Worm (Caenorhabditis elegans) whole organism, dauer: Measurements from ENCODE around the gene gst-41.
"Not testable (repeated sequence)": the region's sequence is repeated elsewhere in the genome, so short reads cannot be mapped to it uniquely, and the experiment has no call there.

ENCODE experiments used
- unc-62 ChIP-seq: sonication (generic microtip); optimal IDR thresholded peaks from 2 replicates; lab custom pipeline; 2017; ENCODE audit warnings: missing biosample characterization, missing genetic modification reagents, missing genetic modification characterization

The gst-41 gene

DNA sequence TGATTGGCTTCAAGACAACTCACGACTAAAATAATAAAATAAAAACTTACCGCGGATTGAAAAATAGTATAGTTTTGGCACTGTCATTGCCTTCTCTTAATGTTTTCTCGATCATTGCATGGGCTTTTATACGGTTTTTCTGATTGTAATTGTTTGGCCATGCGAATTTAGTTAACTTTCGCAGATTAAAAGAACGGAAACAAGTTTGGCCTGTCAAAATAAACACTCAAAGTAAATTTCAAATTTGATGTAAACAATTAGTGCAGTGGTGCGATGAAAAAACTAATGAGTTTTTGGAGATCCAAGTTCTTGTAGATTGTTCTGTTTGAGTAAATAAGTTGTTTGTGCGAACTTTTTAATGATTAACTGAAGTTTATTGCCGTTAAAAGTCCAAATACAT, at the start of gene gst-41:
gst-41 (minus strand) TSS at position 101 of the 400 bp plus-strand sequence.
- TF ChIP-seq unc-62 (GFP tag; lab: Kevin White, UChicago): no peak

DNA sequence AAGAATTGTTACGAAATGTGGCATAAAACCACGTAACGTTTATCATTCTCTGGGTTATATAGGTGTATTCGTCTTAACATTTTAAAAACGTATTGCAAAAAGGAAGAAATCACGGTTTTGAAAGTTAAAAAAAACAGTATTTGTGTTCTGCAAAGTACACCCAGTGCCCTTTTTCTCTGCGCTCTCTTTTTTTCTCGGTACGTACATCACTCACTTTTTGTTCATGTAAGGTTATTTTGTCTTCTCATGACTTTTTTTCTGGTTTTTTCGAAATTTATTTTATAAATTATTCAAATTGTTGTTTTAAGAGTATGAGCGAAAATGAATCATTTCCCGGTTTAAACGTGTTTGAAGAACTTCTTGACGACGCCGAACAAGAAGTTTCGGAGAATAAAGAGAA, 47.9 kb upstream of the gst-41 start, which contains the start of gene F25E5.5:
F25E5.5 (plus strand) TSS at position 301 of the 400 bp plus-strand sequence.
- TF ChIP-seq unc-62 (GFP tag; lab: Kevin White, UChicago): no peak

ce11 chrV:7444331-7444730, 45.2 kb upstream of the gst-41 start, which contains the start of gene nhr-141:
Gene nhr-141 (plus strand): TSS chrV:7444661.
- TF ChIP-seq unc-62 (GFP tag; lab: Kevin White, UChicago): not testable (repeated sequence)

- no peak for TF ChIP-seq unc-62 (GFP tag; lab: Kevin White, UChicago)
Measured at ce11 chrV:7439807-7440206, 40.7 kb upstream of the gst-41 start, which contains the start of gene try-13. Gene try-13 (plus strand): TSS chrV:7440107.

DNA sequence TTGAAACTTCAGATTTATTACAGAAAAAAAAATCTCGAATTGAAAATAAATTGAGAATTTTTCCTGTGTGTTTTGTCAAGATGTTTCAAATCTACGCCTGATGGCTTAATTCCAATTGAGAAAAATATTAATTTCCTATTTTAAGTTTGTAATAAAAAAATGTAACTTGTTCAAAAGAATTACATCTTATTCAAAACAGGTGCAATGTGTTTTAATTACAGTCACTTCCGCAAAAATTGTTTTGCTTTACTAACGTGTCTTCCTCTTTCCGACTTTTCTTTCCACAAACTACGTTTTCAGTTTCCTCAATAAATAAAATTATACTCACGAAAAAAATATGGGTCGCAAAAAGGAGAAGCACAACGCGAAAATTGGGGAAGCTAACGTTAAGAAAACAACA, 38.9 kb upstream of the gst-41 start, which contains the start of gene F25E5.16:
F25E5.16 (plus strand) TSS at position 301 of the 400 bp plus-strand sequence.
- TF ChIP-seq unc-62 (GFP tag; lab: Kevin White, UChicago): no peak

ce11 chrV:7437538-7437937, 38.4 kb upstream of the gst-41 start, which contains the start of gene F25E5.9:
Gene F25E5.9 (minus strand): TSS chrV:7437919.
- no peak for TF ChIP-seq unc-62 (GFP tag; lab: Kevin White, UChicago)

DNA sequence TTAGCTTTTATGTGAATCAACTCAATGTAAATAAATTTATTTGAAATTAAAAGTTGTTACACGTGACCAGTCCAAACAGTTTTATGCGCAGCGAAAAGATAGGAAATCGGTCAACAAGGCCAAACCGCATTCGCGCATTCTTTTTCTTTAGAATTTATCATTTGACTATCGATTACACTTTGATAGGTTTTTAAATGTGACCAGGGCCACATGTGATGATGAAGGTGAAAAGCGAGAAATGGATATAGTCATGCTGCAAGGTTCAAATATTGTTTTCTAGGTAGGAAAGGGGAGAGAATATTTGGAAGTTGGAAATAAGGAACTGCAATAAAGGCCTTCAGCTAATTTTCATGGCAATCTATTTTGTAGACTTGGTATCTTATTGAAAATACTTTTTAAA, 37.8 kb upstream of the gst-41 start:
- TF ChIP-seq unc-62 (GFP tag; lab: Kevin White, UChicago): no peak

DNA sequence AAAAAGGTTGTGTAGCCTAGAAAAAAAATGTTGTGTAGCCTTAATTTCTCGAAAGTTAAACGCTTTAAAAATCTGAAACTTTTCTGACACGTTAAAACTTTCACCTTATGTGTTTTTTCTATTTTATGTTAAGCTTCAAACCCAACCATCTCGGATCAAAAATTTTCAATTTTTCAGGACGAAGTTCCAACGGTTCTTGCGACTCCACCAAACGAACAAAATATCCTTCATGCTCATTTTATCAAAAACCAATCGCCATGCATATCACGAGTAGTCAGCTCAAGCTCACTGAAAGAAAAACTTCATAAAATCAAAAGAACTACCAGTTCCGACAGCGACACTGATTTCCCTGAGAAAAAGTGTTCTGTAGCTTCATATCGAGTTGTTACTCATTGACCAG, 37.4 kb upstream of the gst-41 start:
- no peak for TF ChIP-seq unc-62 (GFP tag; lab: Kevin White, UChicago)

- no peak for TF ChIP-seq unc-62 (GFP tag; lab: Kevin White, UChicago)
Measured at ce11 chrV:7435376-7436204, 36.5 kb upstream of the gst-41 start, which contains the start of the genes ddo-2 and F25E5.8. Gene ddo-2 (minus strand): TSS chrV:7435705. Gene F25E5.8 (plus strand): TSS chrV:7435930.

ce11 chrV:7434805-7435363, 35.8 kb upstream of the gst-41 start:
- TF ChIP-seq unc-62 (GFP tag; lab: Kevin White, UChicago): no peak

- TF ChIP-seq unc-62 (GFP tag; lab: Kevin White, UChicago): no peak
Measured at ce11 chrV:7432441-7433146, 33.5 kb upstream of the gst-41 start.

DNA sequence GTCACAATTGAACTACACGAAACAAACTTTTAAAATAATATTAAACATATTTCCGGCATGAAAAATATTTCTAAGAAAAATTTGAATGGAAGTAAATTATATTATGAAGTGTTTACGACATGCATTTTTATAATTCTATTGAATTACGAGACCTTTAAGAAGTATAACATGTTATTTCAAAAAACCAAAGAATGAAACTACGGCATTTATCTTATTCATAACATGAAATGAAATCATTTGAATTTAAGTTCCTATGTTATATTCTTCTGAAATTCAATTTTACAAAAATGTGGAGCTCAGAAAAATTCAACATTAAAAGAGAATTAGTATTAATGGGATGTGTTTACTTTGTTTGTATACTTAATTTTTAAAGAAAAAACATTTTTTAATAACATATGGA, 31.9 kb upstream of the gst-41 start, which contains the start of gene srw-71:
srw-71 (minus strand) TSS at position 101 of the 400 bp plus-strand sequence.
- TF ChIP-seq unc-62 (GFP tag; lab: Kevin White, UChicago): no peak

- no peak for TF ChIP-seq unc-62 (GFP tag; lab: Kevin White, UChicago)
Measured at ce11 chrV:7428880-7429279, 29.8 kb upstream of the gst-41 start, which contains the start of gene srw-69. Gene srw-69 (minus strand): TSS chrV:7428980.

DNA sequence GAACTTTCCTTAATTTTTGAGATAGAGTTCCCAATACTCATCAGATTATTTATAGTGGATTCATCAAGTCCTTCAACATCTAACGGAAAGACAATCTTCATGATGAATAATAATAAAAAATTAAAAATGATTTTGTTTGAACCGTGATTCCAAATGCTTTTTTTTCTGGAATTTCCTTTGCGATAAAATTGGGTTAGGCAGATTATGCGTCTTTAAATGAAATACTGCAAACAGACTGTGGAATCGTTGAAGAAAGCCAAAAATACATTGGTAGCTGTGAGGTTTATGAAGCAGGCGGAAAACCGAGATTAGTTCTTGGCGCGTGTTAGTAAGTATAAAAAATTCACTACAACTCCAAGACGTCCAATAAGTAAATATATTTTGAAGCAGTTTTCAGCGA, 27.5 kb upstream of the gst-41 start, which contains the start of gene srw-68:
srw-68 (minus strand) TSS at position 101 of the 400 bp plus-strand sequence.
- no peak for TF ChIP-seq unc-62 (GFP tag; lab: Kevin White, UChicago)

DNA sequence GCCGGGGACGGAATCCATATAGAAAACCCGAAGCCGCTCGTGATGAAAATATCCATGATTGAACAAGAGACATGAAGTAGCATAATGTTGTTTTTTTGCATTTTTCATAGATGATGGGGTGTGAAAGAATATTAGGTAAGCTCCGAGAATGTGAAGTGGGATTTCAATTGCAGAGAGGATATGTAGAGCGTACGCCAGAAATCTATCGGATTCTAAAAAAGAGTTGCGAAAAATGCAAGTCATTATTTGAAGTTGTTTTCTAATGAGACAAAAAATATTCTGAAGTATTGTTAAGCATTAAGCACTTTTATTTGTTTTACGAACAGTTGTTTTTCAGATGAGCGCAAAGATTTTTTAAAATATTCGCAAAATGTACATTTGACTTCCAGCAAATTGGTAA, 25.2 kb upstream of the gst-41 start, which contains the start of gene F18E3.10:
F18E3.10 (minus strand) TSS at position 101 of the 400 bp plus-strand sequence.
- no peak for TF ChIP-seq unc-62 (GFP tag; lab: Kevin White, UChicago)
